Fruit fly (Drosophila melanogaster): ENCODE results near the gene Pcd.

dm6 chr3R:29772795-29773331 lies 49.9 kb downstream of the Pcd start:
- TF ChIP-seq OdsH (GFP tag; optimal IDR thresholded peaks at IDR 0.05): peak; percentile 53
- no peak for TF ChIP-seq dmrt93B (GFP tag; optimal IDR thresholded peaks at IDR 0.05)
- TF ChIP-seq Sp1 (GFP tag; optimal IDR thresholded peaks at IDR 0.05): peak; percentile 56
- TF ChIP-seq brk (GFP tag; optimal IDR thresholded peaks at IDR 0.05): no peak
- no peak for TF ChIP-seq lola (GFP tag; optimal IDR thresholded peaks at IDR 0.05)
- no peak for TF ChIP-seq usp (GFP tag; optimal IDR thresholded peaks at IDR 0.05)

Data from whole organism, wandering third instar larva.